Fruit fly (Drosophila melanogaster): ENCODE results near the gene pit.
A peak's percentile ranks its signal among the peaks of the same experiment; 100 is the strongest.

Gene pit

DNA sequence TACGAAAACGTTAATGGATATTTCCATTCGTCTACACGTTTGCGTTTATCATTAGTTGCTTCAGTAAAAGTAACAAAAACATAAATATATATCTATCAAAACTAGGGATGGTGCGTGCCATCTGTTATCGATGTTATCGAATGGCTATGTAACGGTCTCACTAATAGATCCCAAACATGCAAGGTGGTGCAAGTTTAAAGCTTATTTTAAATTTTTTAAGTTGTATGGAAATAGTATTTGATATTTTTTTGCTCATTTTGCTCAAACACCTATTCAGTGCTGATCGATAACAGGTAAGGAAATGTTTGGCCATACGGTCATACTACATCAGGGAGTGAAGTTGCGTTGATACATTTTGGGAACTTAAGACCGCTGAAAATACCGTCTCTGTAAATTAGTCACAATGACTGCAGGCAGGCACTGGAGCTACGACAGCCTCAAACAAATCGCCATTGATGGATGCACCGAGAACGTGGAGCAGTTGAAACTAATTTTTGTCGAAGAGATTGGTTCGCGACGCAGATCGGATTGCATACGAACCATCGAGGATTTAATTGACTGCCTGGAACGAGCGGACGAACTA is at the start of gene pit, which contains the start of the genes CG45099, CG6015 and Fadd:
Gene pit (plus strand): TSS at position 139 of the 583 bp plus-strand sequence.
Gene CG45099 (minus strand): TSS at position 127 of the 583 bp plus-strand sequence.
Gene CG6015 (minus strand): TSS at position 127 of the 583 bp plus-strand sequence.
Gene Fadd (plus strand): TSS at position 296 of the 583 bp plus-strand sequence.
- no peak for TF ChIP-seq CG7045 (GFP tag; optimal IDR thresholded peaks at IDR 0.05)
- peak; percentile 52 for TF ChIP-seq Mnt (GFP tag; optimal IDR thresholded peaks at IDR 0.05)
- TF ChIP-seq Crg-1 (GFP tag; optimal IDR thresholded peaks at IDR 0.05) = no peak
- peak; percentile 1 for TF ChIP-seq cic (GFP tag; optimal IDR thresholded peaks at IDR 0.05)
- TF ChIP-seq CG7101 (tag; optimal IDR thresholded peaks at IDR 0.05) = peak; percentile 17
- no peak for TF ChIP-seq CG33017 (tag; optimal IDR thresholded peaks at IDR 0.05)
- peak; percentile 72 for TF ChIP-seq bab1 (GFP tag; optimal IDR thresholded peaks at IDR 0.05)
- no peak for TF ChIP-seq cnc (optimal IDR thresholded peaks at IDR 0.05)
- peak; percentile 50 for TF ChIP-seq CG11617 (GFP tag; optimal IDR thresholded peaks at IDR 0.05)
- TF ChIP-seq ovo (GFP tag; optimal IDR thresholded peaks at IDR 0.05) = no peak

DNA sequence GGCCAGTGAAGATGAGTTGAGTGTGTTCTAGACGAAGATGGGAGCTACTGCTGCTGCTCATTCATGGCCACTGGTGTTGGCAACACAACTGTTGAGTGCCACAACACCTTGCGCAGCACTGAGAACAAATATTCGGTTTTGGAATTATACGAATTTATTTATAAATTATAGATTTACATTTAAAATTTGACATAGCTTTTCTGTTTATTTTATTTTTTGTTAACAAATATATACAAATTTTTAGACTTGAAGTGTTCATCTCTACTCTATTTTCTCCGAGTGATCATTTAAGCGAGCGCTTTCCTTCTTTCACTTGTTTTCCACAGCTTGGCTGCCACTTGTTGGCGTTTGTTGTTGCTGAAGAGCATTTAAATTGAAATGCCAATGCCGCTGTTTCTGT is 46.6 kb upstream of the pit start:
- TF ChIP-seq CG7045 (GFP tag; optimal IDR thresholded peaks at IDR 0.05) = no peak

DNA sequence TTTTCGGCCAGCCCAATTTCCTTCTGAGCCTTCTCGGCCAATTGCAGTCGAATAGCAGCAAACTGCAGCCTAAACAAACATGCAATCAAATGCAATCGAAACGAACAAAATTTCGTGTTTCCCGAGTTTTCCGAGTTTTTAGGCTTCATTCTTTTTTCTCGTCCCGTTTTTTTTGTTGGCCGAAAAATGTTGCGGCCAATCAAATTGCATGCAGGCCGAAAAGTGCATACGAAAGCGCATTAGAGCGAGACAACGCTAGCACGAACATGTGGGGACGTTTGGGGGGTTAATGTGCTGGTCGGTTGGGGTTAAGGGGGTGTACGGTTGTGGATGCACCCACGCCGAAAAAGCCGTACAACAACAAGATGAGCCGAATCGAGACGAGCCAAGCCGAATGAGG is 44.3 kb upstream of the pit start:
- TF ChIP-seq tj (GFP tag; optimal IDR thresholded peaks at IDR 0.05) (peak; percentile 31), CG7045 (GFP tag; optimal IDR thresholded peaks at IDR 0.05) (no peak)

DNA sequence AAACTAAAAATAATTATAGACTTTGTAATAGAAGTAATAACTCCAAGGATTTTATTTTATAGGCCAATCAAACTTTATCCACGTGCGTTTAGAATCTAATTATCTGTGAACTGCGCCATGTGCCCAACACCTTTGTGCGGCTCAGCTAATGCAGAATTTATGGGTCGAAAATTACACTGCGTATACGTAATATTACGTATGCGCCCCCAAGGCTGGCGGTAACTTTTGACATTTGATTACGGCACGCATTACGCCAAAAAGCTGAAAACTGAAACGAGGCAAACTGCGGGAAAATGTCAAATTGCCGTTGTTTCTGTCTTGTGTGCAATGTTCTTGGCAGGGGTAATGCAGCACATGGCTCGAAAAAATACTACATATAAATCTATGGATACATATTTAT is 42.5 kb upstream of the pit start:
- TF ChIP-seq CG5204 (GFP tag; optimal IDR thresholded peaks at IDR 0.05) (no peak), CG14711 (tag; optimal IDR thresholded peaks at IDR 0.05) (no peak)

DNA sequence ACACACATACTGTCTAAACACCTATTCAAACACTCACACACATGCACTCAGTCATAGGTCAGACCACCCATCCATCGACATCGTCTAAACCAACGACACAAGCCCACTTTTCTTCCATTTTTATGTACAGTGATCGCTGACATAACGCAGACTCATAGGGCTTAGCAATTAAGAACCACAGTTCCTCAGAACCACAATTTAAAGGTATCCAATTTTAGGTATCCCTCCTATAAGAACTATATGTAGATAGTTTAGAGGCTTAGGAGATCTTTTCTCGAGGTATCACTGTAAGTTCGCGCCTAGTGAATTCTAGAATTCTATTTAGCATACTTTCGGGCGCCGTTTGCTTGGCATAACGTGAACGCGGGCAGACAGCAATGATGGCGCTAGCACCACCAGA is 41.2 kb upstream of the pit start:
- peak; percentile 67 for TF ChIP-seq CG7045 (GFP tag; optimal IDR thresholded peaks at IDR 0.05)
- peak; percentile 4 for TF ChIP-seq pad (GFP tag; optimal IDR thresholded peaks at IDR 0.05)
- no peak for TF ChIP-seq tj (GFP tag; optimal IDR thresholded peaks at IDR 0.05)
- TF ChIP-seq cnc (optimal IDR thresholded peaks at IDR 0.05) = no peak
- TF ChIP-seq CG33017 (tag; optimal IDR thresholded peaks at IDR 0.05) = peak; percentile 55
- no peak for TF ChIP-seq Mnt (GFP tag; optimal IDR thresholded peaks at IDR 0.05)
- TF ChIP-seq CG11617 (GFP tag; optimal IDR thresholded peaks at IDR 0.05) = no peak
- TF ChIP-seq toe (GFP tag; optimal IDR thresholded peaks at IDR 0.05) = peak; percentile 47
- TF ChIP-seq CG12768 (GFP tag; optimal IDR thresholded peaks at IDR 0.05) = peak; percentile 65
- TF ChIP-seq ovo (GFP tag; optimal IDR thresholded peaks at IDR 0.05) = no peak
- no peak for TF ChIP-seq CG5204 (GFP tag; optimal IDR thresholded peaks at IDR 0.05)
- TF ChIP-seq CG14711 (tag; optimal IDR thresholded peaks at IDR 0.05) = peak; percentile 65
- TF ChIP-seq CG1620 (GFP tag; optimal IDR thresholded peaks at IDR 0.05) = no peak
- peak; percentile 57 for TF ChIP-seq Clk (GFP tag; optimal IDR thresholded peaks at IDR 0.05)
- TF ChIP-seq kay (GFP tag; ENCODE audit: borderline replicate concordance) = no peak
- TF ChIP-seq Crg-1 (GFP tag; optimal IDR thresholded peaks at IDR 0.05) = no peak
- TF ChIP-seq cic (GFP tag; optimal IDR thresholded peaks at IDR 0.05) = no peak
- peak; percentile 37 for TF ChIP-seq Hr96 (GFP tag; optimal IDR thresholded peaks at IDR 0.05)
- TF ChIP-seq CG7101 (tag; optimal IDR thresholded peaks at IDR 0.05) = peak; percentile 51

DNA sequence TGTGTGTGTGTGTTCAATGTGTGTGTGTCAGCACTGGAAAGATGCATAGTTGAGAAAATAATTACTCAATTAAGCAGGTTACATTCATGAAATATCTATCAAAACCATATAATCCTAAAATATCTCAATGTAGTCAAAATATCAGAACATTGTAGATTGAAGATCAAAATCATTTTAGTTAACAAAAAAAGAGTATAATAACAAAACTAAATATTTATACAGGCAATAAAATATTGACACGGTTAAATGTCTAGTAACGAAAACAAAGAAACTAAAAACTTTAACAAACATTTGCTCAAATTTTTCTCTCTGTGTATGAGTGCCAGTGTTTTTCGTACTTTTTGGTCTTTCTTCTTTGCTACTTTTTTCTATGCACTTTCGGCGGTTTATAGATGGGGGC is 35.2 kb upstream of the pit start:
- no peak for TF ChIP-seq CG5204 (GFP tag; optimal IDR thresholded peaks at IDR 0.05)
- TF ChIP-seq toe (GFP tag; optimal IDR thresholded peaks at IDR 0.05) = no peak
- peak; percentile 23 for TF ChIP-seq CG7045 (GFP tag; optimal IDR thresholded peaks at IDR 0.05)
- no peak for TF ChIP-seq Hr96 (GFP tag; optimal IDR thresholded peaks at IDR 0.05)
- no peak for TF ChIP-seq Crg-1 (GFP tag; optimal IDR thresholded peaks at IDR 0.05)
- no peak for TF ChIP-seq Mnt (GFP tag; optimal IDR thresholded peaks at IDR 0.05)

DNA sequence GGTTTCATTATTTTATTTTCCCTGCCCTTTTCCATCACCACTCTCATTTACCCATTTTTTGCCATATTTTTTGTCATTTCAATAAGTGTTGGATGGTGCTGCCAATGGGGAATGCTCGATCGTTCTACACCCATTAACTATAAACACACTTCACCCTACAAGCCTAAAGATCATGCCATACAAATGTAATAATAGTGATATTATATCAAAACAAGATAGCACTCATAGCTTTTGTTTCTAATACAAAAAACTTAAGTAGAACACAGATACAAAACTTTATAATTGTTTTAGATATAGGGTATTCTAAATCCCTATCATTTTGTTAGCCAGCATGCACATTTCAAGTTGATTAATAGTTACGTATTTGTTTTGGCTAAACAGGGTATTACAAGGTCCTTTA is 34.5 kb upstream of the pit start:
- TF ChIP-seq kay (GFP tag; ENCODE audit: borderline replicate concordance) = peak; percentile 64
- TF ChIP-seq CG14711 (tag; optimal IDR thresholded peaks at IDR 0.05) = no peak

DNA sequence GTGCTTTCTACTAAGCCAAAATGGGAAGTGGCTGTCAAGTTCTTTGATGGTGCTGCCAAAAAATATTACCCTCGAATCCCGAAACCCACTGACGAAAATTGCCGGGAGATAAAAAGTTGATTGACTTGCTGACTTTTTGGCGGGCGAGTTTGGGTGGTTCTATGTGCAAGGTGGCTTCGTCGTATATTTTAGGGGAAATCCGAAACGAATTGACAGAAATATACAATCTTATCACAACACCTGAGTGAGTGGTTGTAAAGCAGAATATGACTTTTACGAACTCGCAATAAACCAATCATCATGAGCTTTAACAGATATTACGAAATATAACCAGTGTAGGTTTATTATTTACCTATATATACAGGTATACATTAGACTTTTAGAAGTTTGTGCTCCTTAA is 30.6 kb upstream of the pit start:
- no peak for TF ChIP-seq Clk (GFP tag; optimal IDR thresholded peaks at IDR 0.05)
- TF ChIP-seq CG12768 (GFP tag; optimal IDR thresholded peaks at IDR 0.05) = no peak
- no peak for TF ChIP-seq CG14711 (tag; optimal IDR thresholded peaks at IDR 0.05)
- TF ChIP-seq CG5204 (GFP tag; optimal IDR thresholded peaks at IDR 0.05) = no peak
- TF ChIP-seq CG33017 (tag; optimal IDR thresholded peaks at IDR 0.05) = peak; percentile 39

Data from whole organism, adult.